Fruit fly (Drosophila melanogaster): ENCODE results near the gene noi.

DNA sequence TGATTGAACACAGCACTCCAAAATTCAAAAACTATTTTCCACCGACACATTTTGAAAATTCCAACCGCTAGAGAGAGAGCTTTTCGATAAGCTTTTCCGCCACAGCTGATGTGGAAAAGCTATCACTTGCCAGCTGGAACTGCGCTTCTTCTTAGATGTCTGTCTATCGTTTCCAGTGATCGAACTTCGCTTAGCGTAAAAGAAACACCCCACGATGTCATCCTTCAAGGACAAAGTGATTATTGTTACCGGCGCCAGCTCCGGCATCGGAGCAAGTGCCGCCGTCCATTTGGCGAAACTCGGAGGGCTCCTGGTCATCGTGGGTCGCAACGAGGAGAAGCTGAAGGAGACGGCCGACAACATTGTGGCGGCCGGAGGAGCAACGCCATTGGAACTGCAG, 40.9 kb upstream of the noi start, which contains the start of gene CG31549:
- peak; percentile 43 for TF ChIP-seq cic (GFP tag; optimal IDR thresholded peaks at IDR 0.05)
- no peak for TF ChIP-seq CG1620 (GFP tag; optimal IDR thresholded peaks at IDR 0.05)
- no peak for TF ChIP-seq CG7045 (GFP tag; optimal IDR thresholded peaks at IDR 0.05)
- no peak for TF ChIP-seq Clk (GFP tag; optimal IDR thresholded peaks at IDR 0.05)
- TF ChIP-seq toe (GFP tag; optimal IDR thresholded peaks at IDR 0.05), result no peak
- no peak for TF ChIP-seq kay (GFP tag; ENCODE audit: borderline replicate concordance)
- TF ChIP-seq Crg-1 (GFP tag; optimal IDR thresholded peaks at IDR 0.05), result no peak
- peak; percentile 17 for TF ChIP-seq bab1 (GFP tag; optimal IDR thresholded peaks at IDR 0.05)
- TF ChIP-seq CG5204 (GFP tag; optimal IDR thresholded peaks at IDR 0.05), result no peak
- no peak for TF ChIP-seq CG33017 (tag; optimal IDR thresholded peaks at IDR 0.05)
- no peak for TF ChIP-seq pad (GFP tag; optimal IDR thresholded peaks at IDR 0.05)
- TF ChIP-seq cnc (optimal IDR thresholded peaks at IDR 0.05), result no peak
- TF ChIP-seq Mnt (GFP tag; optimal IDR thresholded peaks at IDR 0.05), result no peak
- TF ChIP-seq Hr96 (GFP tag; optimal IDR thresholded peaks at IDR 0.05), result no peak
